Worm (Caenorhabditis elegans): ENCODE results near the gene C50D2.1.

DNA sequence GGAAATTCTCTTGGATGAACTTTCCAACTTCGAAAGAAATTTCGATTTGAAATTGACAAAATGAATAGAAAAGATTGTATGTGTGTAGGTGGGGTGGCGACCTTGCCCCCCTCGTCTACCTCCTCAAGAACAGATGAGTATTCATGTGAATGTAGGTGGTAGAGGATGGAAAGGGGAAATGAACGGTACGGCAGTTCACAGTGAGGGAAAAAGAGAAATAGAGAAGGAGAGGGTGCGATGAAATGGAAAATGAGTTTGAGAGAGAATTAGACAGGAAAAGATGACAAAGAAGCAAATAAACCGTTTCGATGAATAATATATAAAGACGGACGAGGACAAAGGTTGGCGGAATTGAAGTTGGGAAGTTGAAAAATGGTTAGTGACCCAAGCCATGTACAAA is 10.6 kb downstream of the C50D2.1 start:
- TF ChIP-seq ztf-4 (tag; optimal IDR thresholded peaks at IDR 0.05) (no peak), egl-27 (tag; optimal IDR thresholded peaks at IDR 0.05) (no peak)
